Fruit fly (Drosophila melanogaster) whole organism, prepupa: ENCODE data around the gene CG7806.

Experiments
- Blimp-1 ChIP-seq: fragments of 200-800 bp; sonication (Bioruptor generic); optimal IDR thresholded peaks from 3 replicates; lab custom pipeline; 2017; ENCODE audit warnings: missing biosample characterization, missing genetic modification characterization, mild to moderate bottlenecking, moderate library complexity, missing genetic modification reagents
- CG10631 ChIP-seq: fragments of 200-800 bp; sonication (Bioruptor generic); optimal IDR thresholded peaks from 2 replicates; lab custom pipeline; 2016; ENCODE audit warnings: missing biosample characterization, missing genetic modification characterization
- CG10669 ChIP-seq: fragments of 200-800 bp; sonication (Bioruptor generic); optimal IDR thresholded peaks from 3 replicates; lab custom pipeline; 2018; ENCODE audit warnings: missing biosample characterization, mild to moderate bottlenecking, missing genetic modification characterization, moderate library complexity
- CG11294 ChIP-seq: fragments of 200-800 bp; sonication (Bioruptor generic); IDR thresholded peaks from 2 replicates; pipeline ENCODE4 v1.3.6; 2022; ENCODE audit warnings: missing biosample characterization, missing genetic modification characterization
- CG11902 ChIP-seq: fragments of 200-800 bp; sonication (Bioruptor generic); optimal IDR thresholded peaks from 3 replicates; lab custom pipeline; 2016; ENCODE audit warnings: missing biosample characterization, missing genetic modification characterization
- CG1621 ChIP-seq: fragments of 200-800 bp; sonication (Bioruptor generic); optimal IDR thresholded peaks from 3 replicates; lab custom pipeline; 2018; ENCODE audit warnings: missing biosample characterization, mild to moderate bottlenecking, missing genetic modification characterization
- CG16779 ChIP-seq: fragments of 200-800 bp; sonication (Bioruptor generic); optimal IDR thresholded peaks from 3 replicates; lab custom pipeline; 2017; ENCODE audit warnings: missing biosample characterization, mild to moderate bottlenecking, missing genetic modification characterization
- CG3032 ChIP-seq: fragments of 200-800 bp; optimal IDR thresholded peaks from 2 replicates; lab custom pipeline; 2019; ENCODE audit warnings: missing biosample characterization, mild to moderate bottlenecking, missing genetic modification characterization, moderate library complexity
- CG32006 ChIP-seq: fragments of 200-800 bp; sonication (Bioruptor generic); optimal IDR thresholded peaks from 3 replicates; lab custom pipeline; 2017; ENCODE audit warnings: missing biosample characterization, mild to moderate bottlenecking, missing genetic modification characterization
- CG34406 ChIP-seq: fragments of 200-800 bp; sonication (Bioruptor generic); optimal IDR thresholded peaks from 3 replicates; lab custom pipeline; 2016; ENCODE audit warnings: missing biosample characterization, missing genetic modification characterization
- CG3919 ChIP-seq: fragments of 200-800 bp; sonication (Bioruptor generic); optimal IDR thresholded peaks from 3 replicates; lab custom pipeline; 2016; ENCODE audit warnings: missing biosample characterization, missing genetic modification characterization
- CG4318 ChIP-seq: fragments of 200-800 bp; sonication (Bioruptor generic); optimal IDR thresholded peaks from 3 replicates; lab custom pipeline; 2017; ENCODE audit warnings: missing biosample characterization, mild to moderate bottlenecking, missing genetic modification characterization
- CG6163 ChIP-seq: fragments of 200-800 bp; sonication (Bioruptor generic); IDR thresholded peaks from 3 replicates; pipeline ENCODE4 v1.3.6; 2022; ENCODE audit warnings: missing biosample characterization, missing genetic modification characterization
- CG6276 ChIP-seq: fragments of 200-800 bp; sonication (Bioruptor generic); optimal IDR thresholded peaks from 2 replicates; lab custom pipeline; 2017; ENCODE audit warnings: missing biosample characterization, mild to moderate bottlenecking, missing genetic modification characterization
- CG6792 ChIP-seq: fragments of 200-800 bp; sonication (Bioruptor generic); optimal IDR thresholded peaks from 3 replicates; lab custom pipeline; 2016; ENCODE audit warnings: missing biosample characterization, missing genetic modification characterization
- CG6808 ChIP-seq: fragments of 200-800 bp; sonication (Bioruptor generic); optimal IDR thresholded peaks from 3 replicates; lab custom pipeline; 2017; ENCODE audit warnings: missing biosample characterization, missing genetic modification characterization, mild to moderate bottlenecking, moderate library complexity, missing genetic modification reagents
- CG6854 ChIP-seq: fragments of 200-800 bp; sonication (Bioruptor generic); optimal IDR thresholded peaks from 2 replicates; lab custom pipeline; 2017; ENCODE audit warnings: missing biosample characterization, mild to moderate bottlenecking, missing genetic modification characterization
- CG7368 ChIP-seq: fragments of 200-800 bp; sonication (Bioruptor generic); optimal IDR thresholded peaks from 3 replicates; lab custom pipeline; 2016; ENCODE audit warnings: missing biosample characterization, missing genetic modification characterization
- CG8319 ChIP-seq: fragments of 200-800 bp; sonication (Bioruptor generic); optimal IDR thresholded peaks from 3 replicates; lab custom pipeline; 2016; ENCODE audit warnings: missing biosample characterization, missing genetic modification characterization
- CG8632 ChIP-seq: fragments of 200-800 bp; sonication (Bioruptor generic); optimal IDR thresholded peaks from 3 replicates; lab custom pipeline; 2016; ENCODE audit warnings: missing biosample characterization, missing genetic modification characterization
- Eip78C ChIP-seq: fragments of 200-800 bp; sonication (Bioruptor generic); peaks from one replicate; lab custom pipeline; 2016; ENCODE audit warnings: missing biosample characterization, missing genetic modification characterization
- Ets21C ChIP-seq: fragments of 200-800 bp; sonication (Bioruptor generic); optimal IDR thresholded peaks from 3 replicates; lab custom pipeline; 2016; ENCODE audit warnings: missing biosample characterization, missing genetic modification characterization
- Ets96B ChIP-seq: fragments of 200-800 bp; optimal IDR thresholded peaks from 2 replicates; lab custom pipeline; 2019; ENCODE audit warnings: missing biosample characterization, mild to moderate bottlenecking, missing genetic modification characterization, moderate library complexity
- Hr38 ChIP-seq: sonication (Bioruptor generic); optimal IDR thresholded peaks from 2 replicates; lab custom pipeline; 2016; ENCODE audit warnings: missing biosample characterization, missing genetic modification characterization
- Hr39 ChIP-seq: fragments of 200-800 bp; sonication (Bioruptor generic); optimal IDR thresholded peaks from 2 replicates; lab custom pipeline; 2016; ENCODE audit warnings: missing biosample characterization, missing genetic modification characterization
- Lpt ChIP-seq: fragments of 200-800 bp; sonication (Bioruptor generic); optimal IDR thresholded peaks from 3 replicates; lab custom pipeline; 2016; ENCODE audit warnings: missing biosample characterization, missing genetic modification characterization
- OdsH ChIP-seq: fragments of 200-800 bp; sonication (Bioruptor generic); optimal IDR thresholded peaks from 3 replicates; lab custom pipeline; 2016; ENCODE audit warnings: missing biosample characterization, missing genetic modification characterization
- Smox ChIP-seq: fragments of 200-800 bp; sonication (Bioruptor generic); optimal IDR thresholded peaks from 3 replicates; lab custom pipeline; 2016; ENCODE audit warnings: missing biosample characterization, missing genetic modification characterization
- Sox102F ChIP-seq: fragments of 200-800 bp; sonication (Bioruptor generic); optimal IDR thresholded peaks from 2 replicates; lab custom pipeline; 2016; ENCODE audit warnings: missing biosample characterization, mild to moderate bottlenecking, missing genetic modification characterization
- achi ChIP-seq: fragments of 200-800 bp; sonication (Bioruptor generic); optimal IDR thresholded peaks from 3 replicates; lab custom pipeline; 2016; ENCODE audit warnings: missing biosample characterization, missing genetic modification characterization
- acj6 ChIP-seq: fragments of 200-800 bp; sonication (Bioruptor generic); optimal IDR thresholded peaks from 3 replicates; lab custom pipeline; 2016; ENCODE audit warnings: missing biosample characterization, missing genetic modification characterization
- cyc ChIP-seq: fragments of 200-800 bp; sonication (Bioruptor generic); optimal IDR thresholded peaks from 3 replicates; lab custom pipeline; 2016; ENCODE audit warnings: missing biosample characterization, missing genetic modification characterization
- dac ChIP-seq: fragments of 200-800 bp; sonication (Bioruptor generic); optimal IDR thresholded peaks from 2 replicates; lab custom pipeline; 2017; ENCODE audit warnings: missing biosample characterization, mild to moderate bottlenecking, missing genetic modification characterization
- dsx ChIP-seq: fragments of 200-800 bp; optimal IDR thresholded peaks from 3 replicates; lab custom pipeline; 2019; ENCODE audit warnings: missing biosample characterization, mild to moderate bottlenecking, missing genetic modification characterization, moderate library complexity; ENCODE audit not compliant: poor library complexity, severe bottlenecking
- fd59A ChIP-seq: fragments of 200-800 bp; sonication (Bioruptor generic); optimal IDR thresholded peaks from 2 replicates; lab custom pipeline; 2017; ENCODE audit warnings: missing biosample characterization, mild to moderate bottlenecking, missing genetic modification characterization, missing genetic modification reagents
- fd85E ChIP-seq: fragments of 200-800 bp; sonication (Bioruptor generic); optimal IDR thresholded peaks from 3 replicates; lab custom pipeline; 2016; ENCODE audit warnings: missing biosample characterization, missing genetic modification characterization
- fkh ChIP-seq: fragments of 200-800 bp; sonication (Bioruptor generic); optimal IDR thresholded peaks from 3 replicates; lab custom pipeline; 2017; ENCODE audit warnings: missing biosample characterization, mild to moderate bottlenecking, missing genetic modification characterization, moderate library complexity
- lz ChIP-seq: fragments of 200-800 bp; sonication (Bioruptor generic); optimal IDR thresholded peaks from 3 replicates; lab custom pipeline; 2016; ENCODE audit warnings: missing biosample characterization, missing genetic modification characterization
- pdm3 ChIP-seq: fragments of 200-800 bp; sonication (Bioruptor generic); optimal IDR thresholded peaks from 3 replicates; lab custom pipeline; 2016; ENCODE audit warnings: missing biosample characterization, missing genetic modification characterization
- ss ChIP-seq, 2 experiments: fragments of 200-800 bp; sonication (Bioruptor generic); optimal IDR thresholded peaks; 2 replicates in 1 of 2; 3 replicates in 1 of 2; lab custom pipeline; 2017 to 2018; ENCODE audit warnings: mild to moderate bottlenecking in 2 of 2, missing biosample characterization in 2 of 2, missing genetic modification characterization in 2 of 2, moderate library complexity in 1 of 2
- svp ChIP-seq: fragments of 200-800 bp; sonication (Bioruptor generic); peaks from one replicate; lab custom pipeline; 2016; ENCODE audit warnings: missing biosample characterization, missing genetic modification characterization
- topi ChIP-seq: fragments of 200-800 bp; sonication (Bioruptor generic); optimal IDR thresholded peaks from 3 replicates; lab custom pipeline; 2016; ENCODE audit warnings: missing biosample characterization, missing genetic modification characterization
- vri ChIP-seq: fragments of 200-800 bp; sonication (Bioruptor generic); optimal IDR thresholded peaks from 3 replicates; lab custom pipeline; 2016; ENCODE audit warnings: missing biosample characterization, mild to moderate bottlenecking, missing genetic modification characterization

The CG7806 gene

dm6 chr2L:8266145-8266544 lies 45.1 kb upstream of the CG7806 start (continued):
- TF ChIP-seq CG8319 (GFP tag; lab: Kevin White, UChicago) (peak; percentile 53), CG6808 (peak; percentile 83), topi (GFP tag; lab: Kevin White, UChicago) (peak; percentile 49), acj6 (GFP tag; lab: Kevin White, UChicago) (peak; percentile 49), cyc (GFP tag; lab: Kevin White, UChicago) (peak; percentile 5), Eip78C (GFP tag; lab: Kevin White, UChicago) (peak; percentile 93), CG6163 (GFP tag; lab: Robert Waterston, UW) (peak; percentile 72; the same call in 2 of the 3 replicates), pdm3 (peak; percentile 54), lz (peak; percentile 37), Smox (GFP tag; lab: Kevin White, UChicago) (peak; percentile 36), ss (GFP tag; optimal IDR thresholded peaks at IDR 0.05; lab: Kevin White, UChicago) (peak; percentile 78 to 87)
- TF ChIP-seq, all 60 proteins: peak for 48

- TF ChIP-seq dsx (GFP tag; lab: Kevin White, UChicago) (peak; percentile 14), achi (GFP tag; lab: Kevin White, UChicago) (no peak), CG6163 (GFP tag; lab: Robert Waterston, UW) (peak; percentile 39; the same call in 2 of the 3 replicates), CG11902 (GFP tag; lab: Kevin White, UChicago) (no peak)
These were observed 44.3 kb upstream of the CG7806 start for dm6 chr2L:8266670-8267435.

DNA sequence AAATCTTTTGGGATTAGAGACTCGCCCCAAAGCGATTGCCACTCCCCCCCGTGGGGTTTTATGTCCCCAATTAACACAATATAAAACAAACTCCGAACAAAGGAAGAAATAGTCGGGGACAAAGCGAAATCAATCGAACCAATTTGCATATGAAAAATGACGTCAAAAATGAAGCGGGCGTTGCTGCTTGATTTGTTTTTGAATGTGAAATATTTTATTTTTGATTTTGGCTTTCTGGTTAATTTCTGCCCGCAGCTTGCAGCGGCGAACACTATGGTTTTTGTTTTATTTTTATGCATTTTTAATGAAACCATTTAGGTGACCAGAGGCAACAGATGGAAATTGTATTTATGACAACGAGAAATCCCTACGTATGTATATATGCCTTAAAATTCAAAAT lies 42.5 kb upstream of the CG7806 start:
- TF ChIP-seq CG6163 (GFP tag; lab: Robert Waterston, UW) (no peak), CG10631 (no peak), CG16779 (tag; lab: Kevin White, UChicago) (no peak), CG3919 (no peak)

- TF ChIP-seq topi (GFP tag; lab: Kevin White, UChicago) (peak; percentile 41), CG6792 (GFP tag; lab: Kevin White, UChicago) (peak; percentile 50), CG6276 (peak; percentile 57), CG16779 (tag; lab: Kevin White, UChicago) (peak; percentile 49), CG32006 (GFP tag; lab: Kevin White, UChicago) (peak; percentile 85), Sox102F (GFP tag; lab: Kevin White, UChicago) (peak; percentile 29), Blimp-1 (GFP tag; lab: Kevin White, UChicago) (no peak), CG6854 (GFP tag; lab: Kevin White, UChicago) (no peak), lz (peak; percentile 8), Eip78C (GFP tag; lab: Kevin White, UChicago) (peak; percentile 88), ss (GFP tag; optimal IDR thresholded peaks at IDR 0.05; lab: Kevin White, UChicago) (peak; percentile 5 to 58), vri (GFP tag; lab: Kevin White, UChicago) (peak; percentile 16), CG11294 (GFP tag; lab: Robert Waterston, UW) (peak; percentile 57), CG6808 (peak; percentile 61), dac (GFP tag; lab: Kevin White, UChicago) (peak; percentile 32), Lpt (GFP tag; lab: Kevin White, UChicago) (peak; percentile 55), CG7368 (GFP tag; lab: Kevin White, UChicago) (peak; percentile 41), Hr38 (no peak), Hr39 (GFP tag; lab: Kevin White, UChicago) (peak; percentile 1), fkh (GFP tag; lab: Kevin White, UChicago) (no peak), CG8632 (GFP tag; lab: Kevin White, UChicago) (peak; percentile 31), acj6 (GFP tag; lab: Kevin White, UChicago) (peak; percentile 50), Smox (GFP tag; lab: Kevin White, UChicago) (no peak), CG1621 (tag; lab: Kevin White, UChicago) (peak; percentile 63), Ets21C (GFP tag; lab: Kevin White, UChicago) (no peak), CG10669 (peak; percentile 60), CG11902 (GFP tag; lab: Kevin White, UChicago) (no peak), OdsH (GFP tag; lab: Kevin White, UChicago) (peak; percentile 61), fd59A (GFP tag; lab: Kevin White, UChicago) (peak; percentile 57), svp (GFP tag; lab: Kevin White, UChicago) (peak; percentile 43), Ets96B (tag; lab: Kevin White, UChicago) (peak; percentile 59), CG3919 (peak; percentile 65), fd85E (GFP tag; lab: Kevin White, UChicago) (no peak), CG4318 (GFP tag; lab: Kevin White, UChicago) (peak; percentile 17), CG34406 (GFP tag; lab: Kevin White, UChicago) (peak; percentile 27), CG3032 (tag; lab: Kevin White, UChicago) (peak; percentile 44)
These were observed 40.3 kb upstream of the CG7806 start for dm6 chr2L:8270916-8271315.
